Fruit fly (Drosophila melanogaster): ENCODE results near the gene CG18304.

Gene CG18304

dm6 chr2L:6948540-6948942 lies 5.9 kb upstream of the CG18304 start, which contains the start of gene ihog (continued):
- TF ChIP-seq Aef1 (GFP tag; IDR thresholded peaks at IDR 0.05) (no peak), CG2712 (tag; optimal IDR thresholded peaks at IDR 0.05) (peak; percentile 37), CG10462 (GFP tag; optimal IDR thresholded peaks at IDR 0.05) (no peak), CG13624 (GFP tag; optimal IDR thresholded peaks at IDR 0.05) (no peak), Drgx (GFP tag; IDR thresholded peaks at IDR 0.05) (no peak), CG12744 (GFP tag; optimal IDR thresholded peaks at IDR 0.05) (no peak), eve (GFP tag; optimal IDR thresholded peaks at IDR 0.05) (no peak), D (optimal IDR thresholded peaks at IDR 0.05) (peak; percentile 40), D (GFP tag; optimal IDR thresholded peaks at IDR 0.05) (no peak), CG4707 (GFP tag; optimal IDR thresholded peaks at IDR 0.05) (peak; percentile 87), CG6765 (GFP tag; optimal IDR thresholded peaks at IDR 0.05) (no peak), CG15696 (tag; optimal IDR thresholded peaks at IDR 0.05) (no peak), CG12659 (GFP tag; optimal IDR thresholded peaks at IDR 0.05) (peak; percentile 31), NC2β (GFP tag; optimal IDR thresholded peaks at IDR 0.05) (no peak), vfl (GFP tag; optimal IDR thresholded peaks at IDR 0.05) (no peak), CG3838 (GFP tag; optimal IDR thresholded peaks at IDR 0.05) (no peak), HLH54F (GFP tag; optimal IDR thresholded peaks at IDR 0.05) (no peak), gcm (GFP tag; optimal IDR thresholded peaks at IDR 0.05) (peak; percentile 15), CG14965 (GFP tag; optimal IDR thresholded peaks at IDR 0.05; ENCODE audit: borderline replicate concordance) (no peak), dysf (GFP tag; IDR thresholded peaks at IDR 0.05) (no peak), CG10366 (GFP tag; IDR thresholded peaks at IDR 0.05) (0 out of 2 replicates have a peak, but pooled peaks have one; percentile 17), tna (GFP tag; IDR thresholded peaks at IDR 0.05; ENCODE audit: partially characterized antibody) (peak; percentile 39; the same call in 1 of the 2 replicates), sim (GFP tag; IDR thresholded peaks at IDR 0.05) (no peak), CG7928 (GFP tag; optimal IDR thresholded peaks at IDR 0.05) (no peak), insv (GFP tag; optimal IDR thresholded peaks at IDR 0.05) (no peak), GATAe (GFP tag; conservative IDR thresholded peaks at IDR 0.05) (no peak), chn (GFP tag; optimal IDR thresholded peaks at IDR 0.05) (no peak), HLH4C (GFP tag; IDR thresholded peaks at IDR 0.05; ENCODE audit: partially characterized antibody) (0 out of 3 replicates have a peak, but pooled peaks have one; percentile 9), nom (GFP tag; optimal IDR thresholded peaks at IDR 0.05) (peak; percentile 20), Neu2 (GFP tag; optimal IDR thresholded peaks at IDR 0.05; ENCODE audit: borderline replicate concordance) (no peak), CG18262 (tag; optimal IDR thresholded peaks at IDR 0.05) (no peak)

dm6 chr2L:6945088-6945487 lies 2.5 kb upstream of the CG18304 start, which contains the start of gene Fgop2:
Gene Fgop2, minus strand, starts transcription at chr2L:6945289.
- peak; percentile 72 for TF ChIP-seq YL-1 (GFP tag; optimal IDR thresholded peaks at IDR 0.05)
- peak; percentile 41 for TF ChIP-seq CG14710 (tag; optimal IDR thresholded peaks at IDR 0.05)
- peak; percentile 20 for TF ChIP-seq Ets97D (GFP tag; optimal IDR thresholded peaks at IDR 0.05)
- TF ChIP-seq trem (tag; optimal IDR thresholded peaks at IDR 0.05): peak; percentile 41
- TF ChIP-seq BEAF-32 (GFP tag; optimal IDR thresholded peaks at IDR 0.05): peak; percentile 25
- TF ChIP-seq CG15601 (tag; optimal IDR thresholded peaks at IDR 0.05): peak; percentile 49
- peak; percentile 81 for TF ChIP-seq MESR4 (GFP tag; optimal IDR thresholded peaks at IDR 0.05)
- TF ChIP-seq CG2116 (GFP tag; optimal IDR thresholded peaks at IDR 0.05): peak; percentile 6
- TF ChIP-seq D19B (GFP tag; optimal IDR thresholded peaks at IDR 0.05): no peak
- TF ChIP-seq phol (tag; optimal IDR thresholded peaks at IDR 0.05): peak; percentile 15
- TF ChIP-seq dm (GFP tag; optimal IDR thresholded peaks at IDR 0.05): no peak
- TF ChIP-seq CG9797 (GFP tag; optimal IDR thresholded peaks at IDR 0.05): peak; percentile 70
- TF ChIP-seq Hr51 (GFP tag; optimal IDR thresholded peaks at IDR 0.05): no peak
- TF ChIP-seq Hr3 (GFP tag; optimal IDR thresholded peaks at IDR 0.05): peak; percentile 36
- TF ChIP-seq CG12659 (GFP tag; optimal IDR thresholded peaks at IDR 0.05): peak; percentile 26
- TF ChIP-seq CG4617 (GFP tag; optimal IDR thresholded peaks at IDR 0.05; ENCODE audit: borderline replicate concordance): peak; percentile 80
- peak; percentile 8 for TF ChIP-seq nmo (GFP tag; optimal IDR thresholded peaks at IDR 0.05)
- no peak for TF ChIP-seq CG34224 (GFP tag; IDR thresholded peaks at IDR 0.05; ENCODE audit: partially characterized antibody)
- TF ChIP-seq rib (GFP tag; IDR thresholded peaks at IDR 0.05): no peak
- TF ChIP-seq E2f2 (GFP tag; IDR thresholded peaks at IDR 0.05): peak; percentile 82
- TF ChIP-seq CG17568 (GFP tag; optimal IDR thresholded peaks at IDR 0.05): no peak
- TF ChIP-seq CG6175 (GFP tag; IDR thresholded peaks at IDR 0.05): no peak
